Worm (Caenorhabditis elegans) whole organism, young adult: ENCODE data around the gene C53C11.5.

Experiments
- F10E7.11 ChIP-seq: sonication (generic microtip); optimal IDR thresholded peaks from 2 replicates; lab custom pipeline; 2017; ENCODE audit warnings: mild to moderate bottlenecking, missing genetic modification characterization, moderate library complexity, missing compliant biosample characterization
- F33H1.4 ChIP-seq: fragments of 200-800 bp; sonication (Bioruptor generic); IDR thresholded peaks from 2 replicates; pipeline ENCODE4 v1.3.6; 2022; ENCODE audit warnings: missing genetic modification reagents, missing genetic modification characterization, missing compliant biosample characterization
- F37B4.10 ChIP-seq: fragments of 200-800 bp; sonication (Bioruptor generic); IDR thresholded peaks from 2 replicates; pipeline ENCODE4 v1.3.6; 2022; ENCODE audit warnings: missing genetic modification characterization, missing compliant biosample characterization
- F49E8.2 ChIP-seq: sonication (generic microtip); optimal IDR thresholded peaks from 3 replicates; lab custom pipeline; 2017; ENCODE audit warnings: missing genetic modification characterization, mild to moderate bottlenecking, missing compliant biosample characterization, antibody characterized with exemption, moderate library complexity; ENCODE audit not compliant: insufficient read depth
- F57A8.1 ChIP-seq: fragments of 200-800 bp; sonication (Bioruptor generic); optimal IDR thresholded peaks from 2 replicates; lab custom pipeline; 2018; ENCODE audit warnings: mild to moderate bottlenecking, missing genetic modification characterization, moderate library complexity, missing compliant biosample characterization
- F57C9.4 ChIP-seq: sonication (generic microtip); optimal IDR thresholded peaks from 2 replicates; lab custom pipeline; 2017; ENCODE audit warnings: mild to moderate bottlenecking, missing genetic modification characterization, missing compliant biosample characterization
- K12H6.12 ChIP-seq: fragments of 200-800 bp; sonication (Bioruptor generic); optimal IDR thresholded peaks from 2 replicates; lab custom pipeline; 2018; ENCODE audit warnings: mild to moderate bottlenecking, missing genetic modification characterization, missing compliant biosample characterization
- T26A5.8 ChIP-seq: sonication (generic microtip); optimal IDR thresholded peaks from 2 replicates; lab custom pipeline; 2016; ENCODE audit warnings: missing genetic modification characterization, missing compliant biosample characterization
- Y53F4B.3 ChIP-seq: fragments of 200-800 bp; sonication (Bioruptor generic); IDR thresholded peaks from 2 replicates; pipeline ENCODE4 v1.3.6; 2022; ENCODE audit warnings: missing genetic modification reagents, missing genetic modification characterization, missing compliant biosample characterization
- Y95B8A.8 ChIP-seq: fragments of 200-800 bp; sonication (Bioruptor generic); IDR thresholded peaks from 2 replicates; pipeline ENCODE4 v1.3.6; 2022; ENCODE audit warnings: missing genetic modification reagents, missing genetic modification characterization, missing compliant biosample characterization
- akir-1 ChIP-seq: fragments of 200-800 bp; sonication (Bioruptor generic); optimal IDR thresholded peaks from 2 replicates; lab custom pipeline; 2018; ENCODE audit warnings: mild to moderate bottlenecking, missing genetic modification characterization, moderate library complexity, missing compliant biosample characterization
- aptf-2 ChIP-seq: fragments of 200-800 bp; sonication (Bioruptor generic); conservative IDR thresholded peaks from 2 replicates; pipeline ENCODE4 v1.3.6; 2022; ENCODE audit warnings: missing genetic modification reagents, missing genetic modification characterization, missing compliant biosample characterization
- aptf-3 ChIP-seq: fragments of 200-800 bp; sonication (Bioruptor generic); IDR thresholded peaks from 2 replicates; pipeline ENCODE4 v1.3.6; 2022; ENCODE audit warnings: missing genetic modification characterization, missing compliant biosample characterization
- athp-1 ChIP-seq: sonication (generic microtip); optimal IDR thresholded peaks from 2 replicates; lab custom pipeline; 2017; ENCODE audit warnings: mild to moderate bottlenecking, missing genetic modification characterization, missing compliant biosample characterization
- bed-1 ChIP-seq: fragments of 200-800 bp; sonication (Bioruptor generic); IDR thresholded peaks from 2 replicates; pipeline ENCODE4 v1.3.6; 2022; ENCODE audit warnings: missing genetic modification reagents, missing genetic modification characterization, missing compliant biosample characterization
- ccch-3 ChIP-seq: fragments of 200-800 bp; sonication (Bioruptor generic); optimal IDR thresholded peaks from 2 replicates; lab custom pipeline; 2018; ENCODE audit warnings: mild to moderate bottlenecking, missing genetic modification characterization, missing compliant biosample characterization
- ceh-79 ChIP-seq: sonication (generic microtip); optimal IDR thresholded peaks from 2 replicates; lab custom pipeline; 2017; ENCODE audit warnings: mild to moderate bottlenecking, missing genetic modification characterization, missing compliant biosample characterization
- dpl-1 ChIP-seq: fragments of 150-350 bp; optimal IDR thresholded peaks from 2 replicates; lab custom pipeline; 2014; ENCODE audit warnings: missing biosample characterization, missing genetic modification reagents, missing genetic modification characterization
- egl-44 ChIP-seq: fragments of 200-800 bp; sonication (Bioruptor generic); IDR thresholded peaks from 2 replicates; pipeline ENCODE4 v1.3.6; 2022; ENCODE audit warnings: missing genetic modification reagents, missing genetic modification characterization, missing compliant biosample characterization
- egrh-3 ChIP-seq: fragments of 200-800 bp; sonication (Bioruptor generic); IDR thresholded peaks from 2 replicates; pipeline ENCODE4 v1.3.6; 2022; ENCODE audit warnings: missing genetic modification reagents, missing genetic modification characterization, missing compliant biosample characterization
- gei-17 ChIP-seq: fragments of 200-800 bp; sonication (Bioruptor generic); optimal IDR thresholded peaks from 2 replicates; lab custom pipeline; 2018; ENCODE audit warnings: mild to moderate bottlenecking, missing genetic modification characterization, missing compliant biosample characterization
- hlh-26 ChIP-seq: fragments of 200-800 bp; sonication (Bioruptor generic); conservative IDR thresholded peaks from 2 replicates; pipeline ENCODE4 v1.3.6; 2022; ENCODE audit warnings: missing genetic modification reagents, missing genetic modification characterization, missing compliant biosample characterization
- lag-1 ChIP-seq: fragments of 200-800 bp; sonication (Bioruptor generic); IDR thresholded peaks from 2 replicates; pipeline ENCODE4 v1.3.6; 2022; ENCODE audit warnings: missing genetic modification reagents, missing genetic modification characterization, missing compliant biosample characterization
- let-607 ChIP-seq, 2 experiments: fragments of 200-800 bp in 1 of 2; sonication (Bioruptor generic) in 1 of 2; sonication (generic microtip) in 1 of 2; optimal IDR thresholded peaks; 2 replicates each; lab custom pipeline; 2016 to 2018; ENCODE audit warnings: mild to moderate bottlenecking in 2 of 2, missing compliant biosample characterization in 2 of 2, missing genetic modification characterization in 2 of 2, moderate library complexity in 2 of 2, missing genotype in 1 of 2
- lsl-1 ChIP-seq: fragments of 200-800 bp; sonication (Bioruptor generic); optimal IDR thresholded peaks from 2 replicates; lab custom pipeline; 2018; ENCODE audit warnings: mild to moderate bottlenecking, missing genetic modification characterization, moderate library complexity, missing compliant biosample characterization
- madf-6 ChIP-seq: fragments of 200-800 bp; sonication (Bioruptor generic); IDR thresholded peaks from 2 replicates; pipeline ENCODE4 v1.3.6; 2022; ENCODE audit warnings: missing genetic modification reagents, missing genetic modification characterization, missing compliant biosample characterization
- mes-4 ChIP-seq: sonication (generic microtip); optimal IDR thresholded peaks from 2 replicates; lab custom pipeline; 2016; ENCODE audit warnings: missing genotype, missing genetic modification characterization, missing compliant biosample characterization
- nfyb-1 ChIP-seq: fragments of 200-800 bp; sonication (Bioruptor generic); IDR thresholded peaks from 2 replicates; pipeline ENCODE4 v1.3.6; 2022; ENCODE audit warnings: missing genetic modification reagents, missing genetic modification characterization, missing compliant biosample characterization
- nhr-27 ChIP-seq: fragments of 200-800 bp; sonication (Bioruptor generic); optimal IDR thresholded peaks from 2 replicates; lab custom pipeline; 2018; ENCODE audit warnings: mild to moderate bottlenecking, missing genetic modification characterization, moderate library complexity, missing compliant biosample characterization
- nhr-80 ChIP-seq: sonication (generic microtip); optimal IDR thresholded peaks from 2 replicates; lab custom pipeline; 2016; ENCODE audit warnings: missing genetic modification characterization, missing compliant biosample characterization
- pha-4 ChIP-seq: fragments of 150-350 bp; sonication (generic microtip); optimal IDR thresholded peaks from 2 replicates; lab custom pipeline; 2014; ENCODE audit warnings: missing biosample characterization, missing genetic modification reagents, missing genetic modification characterization
- snpc-4 ChIP-seq, 5 experiments: fragments of 150-350 bp in 1 of 5; sonication (generic microtip) in 4 of 5; optimal IDR thresholded peaks; 2 replicates each; lab custom pipeline; 2014 to 2018; ENCODE audit warnings: missing genetic modification characterization in 5 of 5, missing biosample characterization in 3 of 5, antibody characterized with exemption in 2 of 5, mild to moderate bottlenecking in 2 of 5, missing compliant biosample characterization in 2 of 5, missing genotype in 2 of 5, moderate library complexity in 2 of 5, missing genetic modification reagents in 1 of 5
- zfh-2 ChIP-seq: fragments of 200-800 bp; sonication (Bioruptor generic); conservative IDR thresholded peaks from 2 replicates; pipeline ENCODE4 v1.3.6; 2022; ENCODE audit warnings: missing genetic modification reagents, missing genetic modification characterization, missing compliant biosample characterization
- ztf-3 ChIP-seq: fragments of 200-800 bp; sonication (Bioruptor generic); optimal IDR thresholded peaks from 2 replicates; lab custom pipeline; 2018; ENCODE audit warnings: mild to moderate bottlenecking, missing genetic modification characterization, missing compliant biosample characterization
- ztf-6 ChIP-seq: fragments of 200-800 bp; sonication (Bioruptor generic); IDR thresholded peaks from 2 replicates; pipeline ENCODE4 v1.3.6; 2022; ENCODE audit warnings: missing genetic modification reagents, missing genetic modification characterization, missing compliant biosample characterization

The C53C11.5 gene

ce11 chrX:17340484-17340883 is 6.6 kb downstream of the C53C11.5 start, which contains the start of gene C53C11.1:
Gene C53C11.1, plus strand, starts transcription at chrX:17340784.
- TF ChIP-seq F57A8.1 (GFP tag; lab: Kevin White, UChicago) = no peak
- TF ChIP-seq ztf-3 (GFP tag; lab: Kevin White, UChicago) = no peak
- no peak for TF ChIP-seq T26A5.8 (tag; lab: Kevin White, UChicago)
- no peak for TF ChIP-seq Y95B8A.8
- TF ChIP-seq F37B4.10 (GFP tag; lab: Robert Waterston, UW) = no peak
- TF ChIP-seq nfyb-1 (GFP tag; lab: Robert Waterston, UW) = no peak
- TF ChIP-seq egrh-3 = no peak
- no peak for TF ChIP-seq aptf-2 (GFP tag; lab: Robert Waterston, UW)
- no peak for TF ChIP-seq lsl-1 (GFP tag; lab: Kevin White, UChicago)
- TF ChIP-seq bed-1 = no peak
- TF ChIP-seq dpl-1 (GFP tag; lab: Kevin White, UChicago) = no peak
- no peak for TF ChIP-seq ztf-6 (GFP tag; lab: Robert Waterston, UW)
- TF ChIP-seq F49E8.2 = no peak
- TF ChIP-seq lag-1 (GFP tag; lab: Robert Waterston, UW) = no peak
- no peak for TF ChIP-seq mes-4 (tag; lab: Kevin White, UChicago)
- TF ChIP-seq, all 124 proteins: peak for 0

DNA sequence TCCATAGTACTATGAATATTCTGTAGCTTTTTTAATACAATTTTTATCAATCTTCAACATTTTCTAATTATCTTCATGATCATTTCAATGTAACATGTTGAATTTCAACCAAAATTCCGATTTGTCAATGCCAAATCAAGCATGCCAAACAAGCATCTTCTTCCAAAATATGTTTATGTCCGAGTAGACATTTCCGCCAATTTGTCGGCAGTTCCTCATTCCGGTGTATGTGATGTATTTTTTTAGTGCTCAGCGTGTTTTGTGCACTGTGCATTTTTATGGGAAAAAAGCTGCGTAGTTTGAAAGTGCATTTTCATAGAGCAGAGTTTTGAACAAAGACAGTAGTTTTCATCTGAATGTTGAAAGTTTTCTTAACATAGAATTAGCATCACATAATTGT is 15.6 kb downstream of the C53C11.5 start:
- no peak for TF ChIP-seq let-607 (tag; optimal IDR thresholded peaks at IDR 0.05; lab: Kevin White, UChicago)
- TF ChIP-seq gei-17 (GFP tag; lab: Kevin White, UChicago) = no peak

ce11 chrX:17352098-17352497 is 18.2 kb downstream of the C53C11.5 start:
- no peak for TF ChIP-seq aptf-2 (GFP tag; lab: Robert Waterston, UW)
- no peak for TF ChIP-seq F10E7.11 (tag; lab: Kevin White, UChicago)
- TF ChIP-seq F57C9.4 (tag; lab: Kevin White, UChicago) = no peak
- TF ChIP-seq ztf-3 (GFP tag; lab: Kevin White, UChicago) = no peak
- no peak for TF ChIP-seq hlh-26 (GFP tag; lab: Robert Waterston, UW)
- no peak for TF ChIP-seq F33H1.4 (GFP tag; lab: Robert Waterston, UW)
- TF ChIP-seq pha-4 (tag; lab: Kevin White, UChicago) = no peak
- TF ChIP-seq egl-44 (GFP tag; lab: Robert Waterston, UW) = no peak
- TF ChIP-seq aptf-3 (GFP tag; lab: Robert Waterston, UW) = no peak

DNA sequence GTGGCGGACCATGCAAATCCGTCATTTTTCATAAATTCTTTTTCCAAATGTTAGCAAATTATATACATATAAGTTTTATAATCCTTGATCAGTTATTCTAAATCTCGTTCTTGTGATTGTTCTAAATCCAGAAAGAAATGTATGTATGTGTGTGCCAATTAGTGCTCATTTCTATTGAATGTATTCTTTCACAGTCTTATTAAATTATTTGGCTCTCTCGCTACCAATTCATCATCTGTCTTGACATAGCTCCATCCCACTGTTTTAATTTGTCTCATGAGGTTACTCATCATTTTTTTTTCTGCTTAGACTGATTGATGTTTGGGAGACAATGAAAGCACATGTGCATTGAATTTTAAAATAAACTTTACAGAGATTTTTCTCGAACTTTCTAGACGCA is 21.6 kb downstream of the C53C11.5 start:
- no peak for TF ChIP-seq dpl-1 (GFP tag; lab: Kevin White, UChicago)
- TF ChIP-seq athp-1 (tag; lab: Kevin White, UChicago) = no peak
- TF ChIP-seq ceh-79 (tag; lab: Kevin White, UChicago) = no peak
- TF ChIP-seq madf-6 (GFP tag; lab: Robert Waterston, UW) = no peak
- no peak for TF ChIP-seq snpc-4 (GFP tag; optimal IDR thresholded peaks at IDR 0.05; lab: Kevin White, UChicago)
- no peak for TF ChIP-seq snpc-4 (tag; optimal IDR thresholded peaks at IDR 0.05; lab: Kevin White, UChicago)
- TF ChIP-seq K12H6.12 (tag; lab: Kevin White, UChicago) = no peak

- no peak for TF ChIP-seq Y53F4B.3
Observed at ce11 chrX:17356748-17357147, 22.9 kb downstream of the C53C11.5 start.

DNA sequence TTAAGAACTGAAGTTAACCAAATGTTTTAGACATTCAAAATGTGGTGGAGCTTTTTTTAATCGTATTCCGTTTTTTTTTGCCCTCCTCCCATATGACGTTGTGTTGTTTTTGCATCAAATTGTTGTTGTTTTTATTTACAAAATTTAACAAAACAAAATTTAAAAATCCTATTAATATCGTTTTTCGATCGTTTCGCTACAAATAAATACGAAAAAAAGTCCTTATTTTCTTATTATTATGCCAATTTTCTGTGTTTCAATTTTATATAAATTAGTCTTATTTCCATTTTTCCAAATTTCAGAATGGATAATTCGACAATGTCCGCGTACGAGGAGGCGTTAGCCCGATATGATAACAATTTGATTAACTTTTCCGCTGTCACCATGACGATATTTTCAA is 25.6 kb downstream of the C53C11.5 start, which contains the start of gene npr-36:
npr-36 (plus strand) TSS at position 301 of the 400 bp plus-strand sequence.
- TF ChIP-seq zfh-2 = no peak
- TF ChIP-seq nhr-27 (tag; lab: Kevin White, UChicago) = no peak
- TF ChIP-seq nhr-80 (tag; lab: Kevin White, UChicago) = no peak
- TF ChIP-seq T26A5.8 (tag; lab: Kevin White, UChicago) = no peak
- TF ChIP-seq akir-1 (GFP tag; lab: Kevin White, UChicago) = no peak
- TF ChIP-seq ccch-3 = no peak
